Worm (Caenorhabditis elegans) whole organism, mixed stage, embryonic: Measurements from ENCODE around the gene mocs-1.

ENCODE experiments used
- elt-3 ChIP-seq: fragments of 150-350 bp; optimal IDR thresholded peaks from 2 replicates; lab custom pipeline; 2014; ENCODE audit warnings: missing biosample characterization, missing genetic modification characterization
- lin-13 ChIP-seq: fragments of 150-350 bp; optimal IDR thresholded peaks from 2 replicates; lab custom pipeline; 2014; ENCODE audit warnings: missing biosample characterization, missing genetic modification characterization
- nhr-76 ChIP-seq: sonication (generic microtip); optimal IDR thresholded peaks from 2 replicates; lab custom pipeline; 2017; ENCODE audit warnings: missing biosample characterization, missing genetic modification characterization
- unc-62 ChIP-seq: fragments of 150-350 bp; optimal IDR thresholded peaks from 2 replicates; lab custom pipeline; 2014; ENCODE audit warnings: missing biosample characterization, missing genetic modification reagents, missing genetic modification characterization
- ztf-11 ChIP-seq: fragments of 150-350 bp; optimal IDR thresholded peaks from 2 replicates; lab custom pipeline; 2014; ENCODE audit warnings: missing biosample characterization, missing genetic modification characterization

DNA sequence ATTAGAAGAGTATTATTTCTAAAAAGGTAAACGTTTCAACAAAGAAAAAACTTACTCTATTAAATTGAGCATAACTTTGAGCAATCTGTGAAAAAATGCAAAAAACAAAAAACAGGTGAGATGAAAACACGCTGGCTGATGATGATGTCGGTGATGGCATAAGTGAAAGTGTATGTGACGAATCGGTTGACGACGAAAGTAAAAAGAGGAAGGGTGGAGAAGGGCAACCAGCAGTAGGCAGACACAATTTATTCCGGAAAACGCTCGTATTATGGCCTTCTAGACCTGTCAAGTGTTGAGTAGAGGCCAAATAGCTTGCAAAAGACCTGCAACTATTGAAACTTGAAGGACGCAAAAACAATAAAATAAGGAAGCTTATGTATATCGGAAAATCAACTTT is 12.7 kb downstream of the mocs-1 start, which contains the start of gene nas-13:
- TF ChIP-seq unc-62 (no peak), elt-3 (tag; lab: Kevin White, UChicago) (no peak), ztf-11 (tag; lab: Kevin White, UChicago) (no peak), lin-13 (no peak), nhr-76 (tag; lab: Kevin White, UChicago) (no peak)
